Worm (Caenorhabditis elegans): ENCODE results near the gene abhd-12.

abhd-12 gene

ce11 chrV:7956218-7956617, 27.5 kb upstream of the abhd-12 start, which contains the start of gene pals-34:
Gene pals-34, minus strand, starts transcription at chrV:7956497.
- TF ChIP-seq ceh-82 (tag; optimal IDR thresholded peaks at IDR 0.05) = no peak

ce11 chrV:7958740-7959320, 24.8 kb upstream of the abhd-12 start, which contains the start of the genes clec-217 and F26D11.2:
Gene clec-217, minus strand, starts transcription at chrV:7958840.
Gene F26D11.2, plus strand, starts transcription at chrV:7959270.
- TF ChIP-seq dmd-4 (tag; optimal IDR thresholded peaks at IDR 0.05) = no peak
- no peak for TF ChIP-seq alr-1 (tag; optimal IDR thresholded peaks at IDR 0.05)
- no peak for TF ChIP-seq Y55F3AM.14 (GFP tag; optimal IDR thresholded peaks at IDR 0.05)

- TF ChIP-seq ceh-16 (tag; optimal IDR thresholded peaks at IDR 0.05) (no peak), sma-9 (GFP tag; optimal IDR thresholded peaks at IDR 0.05) (no peak), sma-9 (tag; optimal IDR thresholded peaks at IDR 0.05) (no peak), snpc-4 (tag; optimal IDR thresholded peaks at IDR 0.05) (no peak), zag-1 (tag; optimal IDR thresholded peaks at IDR 0.05) (no peak), aly-2 (tag; optimal IDR thresholded peaks at IDR 0.05) (no peak), nhr-10 (tag; optimal IDR thresholded peaks at IDR 0.05) (no peak), alr-1 (tag; optimal IDR thresholded peaks at IDR 0.05) (no peak), lin-39 (tag; optimal IDR thresholded peaks at IDR 0.05) (no peak), unc-62 (GFP tag; optimal IDR thresholded peaks at IDR 0.05) (no peak), nhr-12 (tag; optimal IDR thresholded peaks at IDR 0.05) (no peak)
Measured at ce11 chrV:7964429-7964828, 19.2 kb upstream of the abhd-12 start.

ce11 chrV:7969107-7969506, 14.6 kb upstream of the abhd-12 start, which contains the start of gene che-7:
Gene che-7, minus strand, starts transcription at chrV:7969207.
- TF ChIP-seq gmeb-1 (tag; optimal IDR thresholded peaks at IDR 0.05) = no peak
- no peak for TF ChIP-seq nhr-237 (tag; optimal IDR thresholded peaks at IDR 0.05)
- TF ChIP-seq nhr-129 (tag; optimal IDR thresholded peaks at IDR 0.05) = no peak

- TF ChIP-seq skn-1 (tag; optimal IDR thresholded peaks at IDR 0.05) = no peak
- peak in 1 of 2 experiments; percentile 28 for TF ChIP-seq lsy-2 (tag; optimal IDR thresholded peaks at IDR 0.05)
- peak; percentile 11 for TF ChIP-seq nhr-21 (tag; optimal IDR thresholded peaks at IDR 0.05)
- TF ChIP-seq nhr-11 (tag; optimal IDR thresholded peaks at IDR 0.05) = no peak
- no peak for TF ChIP-seq gmeb-1 (tag; optimal IDR thresholded peaks at IDR 0.05)
- no peak for TF ChIP-seq zag-1 (tag; optimal IDR thresholded peaks at IDR 0.05)
- no peak for TF ChIP-seq sma-9 (GFP tag; optimal IDR thresholded peaks at IDR 0.05)
- no peak for TF ChIP-seq sma-9 (tag; optimal IDR thresholded peaks at IDR 0.05)
- TF ChIP-seq unc-55 (GFP tag; optimal IDR thresholded peaks at IDR 0.05) = peak; percentile 54
Measured at ce11 chrV:7970519-7970918, 13.2 kb upstream of the abhd-12 start.

- TF ChIP-seq F13H6.1 (tag; optimal IDR thresholded peaks at IDR 0.05) = no peak
- TF ChIP-seq ZK546.5 (tag; optimal IDR thresholded peaks at IDR 0.05) = no peak
- no peak for TF ChIP-seq ztf-4 (tag; optimal IDR thresholded peaks at IDR 0.05)
- no peak for TF ChIP-seq nhr-237 (tag; optimal IDR thresholded peaks at IDR 0.05)
- TF ChIP-seq blmp-1 (tag; optimal IDR thresholded peaks at IDR 0.05; ENCODE audit: insufficient read depth) = no peak
- no peak for TF ChIP-seq lsy-2 (tag; optimal IDR thresholded peaks at IDR 0.05)
- TF ChIP-seq elt-1 (tag; optimal IDR thresholded peaks at IDR 0.05) = no peak
- TF ChIP-seq snpc-4 (tag; optimal IDR thresholded peaks at IDR 0.05) = no peak
- no peak for TF ChIP-seq nhr-11 (tag; optimal IDR thresholded peaks at IDR 0.05)
- TF ChIP-seq lin-39 (tag; optimal IDR thresholded peaks at IDR 0.05) = no peak
- no peak for TF ChIP-seq nhr-25 (tag; optimal IDR thresholded peaks at IDR 0.05)
- no peak for TF ChIP-seq nhr-12 (tag; optimal IDR thresholded peaks at IDR 0.05)
- no peak for TF ChIP-seq nhr-10 (tag; optimal IDR thresholded peaks at IDR 0.05)
- no peak for TF ChIP-seq ceh-16 (tag; optimal IDR thresholded peaks at IDR 0.05)
Measured at ce11 chrV:7971376-7971775, 12.3 kb upstream of the abhd-12 start.

ce11 chrV:7977701-7978461, 5.8 kb upstream of the abhd-12 start, which contains the start of gene let-413:
Gene let-413, minus strand, starts transcription at chrV:7977776.
- TF ChIP-seq sma-9 (GFP tag; optimal IDR thresholded peaks at IDR 0.05) = peak; percentile 15
- TF ChIP-seq sma-9 (tag; optimal IDR thresholded peaks at IDR 0.05) = no peak
- TF ChIP-seq ztf-1 (GFP tag; conservative IDR thresholded peaks at IDR 0.05) = no peak
- TF ChIP-seq C34F6.9 (tag; optimal IDR thresholded peaks at IDR 0.05) = peak; percentile 20
- peak; percentile 98 for TF ChIP-seq fos-1 (tag; optimal IDR thresholded peaks at IDR 0.05)
- TF ChIP-seq nhr-77 (tag; optimal IDR thresholded peaks at IDR 0.05) = no peak
- TF ChIP-seq dmd-4 (tag; optimal IDR thresholded peaks at IDR 0.05) = no peak
- no peak for TF ChIP-seq Y55F3AM.14 (GFP tag; optimal IDR thresholded peaks at IDR 0.05)
- TF ChIP-seq nhr-129 (tag; optimal IDR thresholded peaks at IDR 0.05) = peak; percentile 10
- peak; percentile 59 for TF ChIP-seq unc-55 (GFP tag; optimal IDR thresholded peaks at IDR 0.05)
- no peak for TF ChIP-seq ztf-4 (tag; optimal IDR thresholded peaks at IDR 0.05)
- no peak for TF ChIP-seq ztf-11 (tag; optimal IDR thresholded peaks at IDR 0.05)

All from whole organism, L2 larva.